Worm (Caenorhabditis elegans): ENCODE measurements around the gene morc-1.

Gene morc-1

ce11 chrIII:5190179-5190578, 16.5 kb downstream of the morc-1 start:
- TF ChIP-seq egl-27 (tag; optimal IDR thresholded peaks at IDR 0.05) = no peak
- peak; percentile 3 to 43 for TF ChIP-seq lsy-2 (tag; optimal IDR thresholded peaks at IDR 0.05)
- TF ChIP-seq nhr-129 (tag; optimal IDR thresholded peaks at IDR 0.05) = no peak
- no peak for TF ChIP-seq lin-11 (tag; optimal IDR thresholded peaks at IDR 0.05)
- TF ChIP-seq dmd-4 (tag; optimal IDR thresholded peaks at IDR 0.05) = no peak
- TF ChIP-seq alr-1 (tag; optimal IDR thresholded peaks at IDR 0.05) = no peak
- no peak for TF ChIP-seq nhr-77 (tag; optimal IDR thresholded peaks at IDR 0.05)
- TF ChIP-seq peb-1 (tag; optimal IDR thresholded peaks at IDR 0.05) = no peak
- no peak for TF ChIP-seq unc-62 (GFP tag; optimal IDR thresholded peaks at IDR 0.05)
- TF ChIP-seq nhr-11 (tag; optimal IDR thresholded peaks at IDR 0.05) = no peak
- TF ChIP-seq sma-3 (GFP tag; optimal IDR thresholded peaks at IDR 0.05) = peak; percentile 45
- no peak for TF ChIP-seq mbf-1 (tag; optimal IDR thresholded peaks at IDR 0.05)
- TF ChIP-seq nhr-10 (tag; optimal IDR thresholded peaks at IDR 0.05) = no peak
- no peak for TF ChIP-seq nhr-12 (tag; optimal IDR thresholded peaks at IDR 0.05)
- TF ChIP-seq ztf-4 (tag; optimal IDR thresholded peaks at IDR 0.05) = no peak
- TF ChIP-seq zag-1 (tag; optimal IDR thresholded peaks at IDR 0.05) = no peak
- TF ChIP-seq elt-1 (tag; optimal IDR thresholded peaks at IDR 0.05) = no peak
- TF ChIP-seq Y55F3AM.14 (GFP tag; optimal IDR thresholded peaks at IDR 0.05) = no peak
- peak; percentile 88 for TF ChIP-seq gmeb-1 (tag; optimal IDR thresholded peaks at IDR 0.05)
- TF ChIP-seq F13H6.1 (tag; optimal IDR thresholded peaks at IDR 0.05) = peak; percentile 13
- TF ChIP-seq ztf-1 (GFP tag; conservative IDR thresholded peaks at IDR 0.05) = no peak
- no peak for TF ChIP-seq nhr-21 (tag; optimal IDR thresholded peaks at IDR 0.05)
- no peak for TF ChIP-seq nhr-6 (tag; optimal IDR thresholded peaks at IDR 0.05)
- TF ChIP-seq elt-3 (tag; optimal IDR thresholded peaks at IDR 0.05) = no peak
- TF ChIP-seq nhr-25 (tag; optimal IDR thresholded peaks at IDR 0.05) = peak; percentile 24
- TF ChIP-seq skn-1 (tag; optimal IDR thresholded peaks at IDR 0.05) = no peak
- peak; percentile 2 for TF ChIP-seq unc-55 (GFP tag; optimal IDR thresholded peaks at IDR 0.05)
- TF ChIP-seq sma-9 (GFP tag; optimal IDR thresholded peaks at IDR 0.05) = peak; percentile 50
- no peak for TF ChIP-seq sma-9 (tag; optimal IDR thresholded peaks at IDR 0.05)
- no peak for TF ChIP-seq mab-5 (tag; optimal IDR thresholded peaks at IDR 0.05)
- TF ChIP-seq nhr-237 (tag; optimal IDR thresholded peaks at IDR 0.05) = no peak
- no peak for TF ChIP-seq ama-1 (optimal IDR thresholded peaks at IDR 0.05)

ce11 chrIII:5188426-5188825, 18.3 kb downstream of the morc-1 start, which contains the start of gene K10D2.8:
TSS of gene K10D2.8 (plus strand) at chrIII:5188726.
- TF ChIP-seq gmeb-1 (tag; optimal IDR thresholded peaks at IDR 0.05) = no peak

- TF ChIP-seq nhr-77 (tag; optimal IDR thresholded peaks at IDR 0.05) (no peak), nhr-6 (tag; optimal IDR thresholded peaks at IDR 0.05) (no peak), lin-39 (tag; optimal IDR thresholded peaks at IDR 0.05) (no peak), unc-39 (tag; optimal IDR thresholded peaks at IDR 0.05) (no peak)
Measured at ce11 chrIII:5185620-5186019, 21.1 kb downstream of the morc-1 start, which contains the start of gene pup-2. TSS of gene pup-2 (plus strand) at chrIII:5185920.

- TF ChIP-seq nhr-129 (tag; optimal IDR thresholded peaks at IDR 0.05) = peak; percentile 36
- no peak for TF ChIP-seq sma-9 (GFP tag; optimal IDR thresholded peaks at IDR 0.05)
- no peak for TF ChIP-seq sma-9 (tag; optimal IDR thresholded peaks at IDR 0.05)
- no peak for TF ChIP-seq fos-1 (tag; optimal IDR thresholded peaks at IDR 0.05)
- peak; percentile 3 for TF ChIP-seq unc-55 (GFP tag; optimal IDR thresholded peaks at IDR 0.05)
- no peak for TF ChIP-seq unc-62 (GFP tag; optimal IDR thresholded peaks at IDR 0.05)
- TF ChIP-seq mdl-1 (tag; optimal IDR thresholded peaks at IDR 0.05) = no peak
Measured at ce11 chrIII:5183372-5183771, 23.3 kb downstream of the morc-1 start.

- TF ChIP-seq elt-1 (tag; optimal IDR thresholded peaks at IDR 0.05) = no peak
- TF ChIP-seq fos-1 (tag; optimal IDR thresholded peaks at IDR 0.05) = no peak
- no peak for TF ChIP-seq sma-3 (GFP tag; optimal IDR thresholded peaks at IDR 0.05)
- no peak for TF ChIP-seq unc-39 (tag; optimal IDR thresholded peaks at IDR 0.05)
- TF ChIP-seq unc-55 (GFP tag; optimal IDR thresholded peaks at IDR 0.05) = no peak
- no peak for TF ChIP-seq blmp-1 (tag; optimal IDR thresholded peaks at IDR 0.05; ENCODE audit: insufficient read depth)
- TF ChIP-seq ZK546.5 (tag; optimal IDR thresholded peaks at IDR 0.05) = no peak
- no peak for TF ChIP-seq nhr-21 (tag; optimal IDR thresholded peaks at IDR 0.05)
- no peak for TF ChIP-seq lsy-2 (tag; optimal IDR thresholded peaks at IDR 0.05)
- TF ChIP-seq ceh-16 (tag; optimal IDR thresholded peaks at IDR 0.05) = no peak
- TF ChIP-seq snpc-4 (tag; optimal IDR thresholded peaks at IDR 0.05) = no peak
- TF ChIP-seq zag-1 (tag; optimal IDR thresholded peaks at IDR 0.05) = no peak
Measured at ce11 chrIII:5181641-5182040, 25.1 kb downstream of the morc-1 start.

Data from whole organism, L2 larva.